Fruit fly (Drosophila melanogaster): ENCODE results near the gene ATPsynD.

DNA sequence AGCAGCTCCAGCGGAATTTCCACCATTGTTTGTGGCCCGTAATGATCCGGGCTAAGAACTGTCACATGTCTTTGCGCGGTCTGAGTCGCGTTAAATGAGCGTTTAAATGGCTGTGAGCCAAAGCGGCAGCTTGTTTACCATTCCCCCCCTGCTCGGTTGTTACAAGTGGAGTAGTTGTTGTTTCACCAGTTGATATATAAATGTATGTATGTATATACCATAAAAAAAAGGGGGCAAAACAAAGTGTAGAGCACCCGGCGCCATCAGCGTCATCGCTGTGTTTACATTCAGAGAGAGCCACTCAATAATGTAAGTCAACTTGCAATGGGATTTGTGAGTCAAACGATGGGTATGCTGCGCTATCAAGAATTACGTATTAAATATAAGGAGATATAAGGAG lies 37.9 kb upstream of the ATPsynD start:
- TF ChIP-seq EcR (GFP tag; optimal IDR thresholded peaks at IDR 0.05) (no peak), usp (GFP tag; optimal IDR thresholded peaks at IDR 0.05) (no peak), psq (optimal IDR thresholded peaks at IDR 0.05) (no peak), pan (optimal IDR thresholded peaks at IDR 0.05) (no peak), Dll (optimal IDR thresholded peaks at IDR 0.05) (no peak), CG8478 (optimal IDR thresholded peaks at IDR 0.05) (no peak)

Data from whole organism.